Fruit fly (Drosophila melanogaster): ENCODE measurements around the gene Ir7a.

- TF ChIP-seq br (GFP tag; optimal IDR thresholded peaks at IDR 0.05) (no peak), Dif (GFP tag; optimal IDR thresholded peaks at IDR 0.05; ENCODE audit: partially characterized antibody) (no peak), Dfd (GFP tag; optimal IDR thresholded peaks at IDR 0.05) (no peak), ey (GFP tag; optimal IDR thresholded peaks at IDR 0.05) (no peak), Sp1 (GFP tag; optimal IDR thresholded peaks at IDR 0.05) (no peak), pan (optimal IDR thresholded peaks at IDR 0.05) (no peak)
Observed at dm6 chrX:7777905-7778304, 13.1 kb downstream of the Ir7a start, which contains the start of gene CG32718.

Measured in whole organism, wandering third instar larva.